Worm (Caenorhabditis elegans) whole organism, young adult: ENCODE measurements around the gene phat-8.

Experiments used
- B0019.2 ChIP-seq: fragments of 200-800 bp; sonication (Bioruptor generic); conservative IDR thresholded peaks from 2 replicates; pipeline ENCODE4 v1.3.6; 2022; ENCODE audit warnings: missing genetic modification reagents, missing genetic modification characterization, missing compliant biosample characterization
- B0035.1 ChIP-seq: sonication (generic microtip); optimal IDR thresholded peaks from 2 replicates; lab custom pipeline; 2016; ENCODE audit warnings: missing genetic modification characterization, mild to moderate bottlenecking, missing compliant biosample characterization, missing genotype, missing genetic modification reagents
- B0261.1 ChIP-seq: sonication (generic microtip); optimal IDR thresholded peaks from 2 replicates; lab custom pipeline; 2016; ENCODE audit warnings: mild to moderate bottlenecking, missing genetic modification characterization, moderate library complexity, missing compliant biosample characterization
- F22D6.2 ChIP-seq: sonication (generic microtip); optimal IDR thresholded peaks from 2 replicates; lab custom pipeline; 2016; ENCODE audit warnings: mild to moderate bottlenecking, missing genetic modification characterization, missing compliant biosample characterization
- F23B12.7 ChIP-seq: sonication (generic microtip); optimal IDR thresholded peaks from 2 replicates; lab custom pipeline; 2017; ENCODE audit warnings: missing genetic modification characterization, mild to moderate bottlenecking, missing compliant biosample characterization, antibody characterized with exemption, moderate library complexity; ENCODE audit not compliant: insufficient read depth
- F33H1.4 ChIP-seq: fragments of 200-800 bp; sonication (Bioruptor generic); IDR thresholded peaks from 2 replicates; pipeline ENCODE4 v1.3.6; 2022; ENCODE audit warnings: missing genetic modification reagents, missing genetic modification characterization, missing compliant biosample characterization
- F39B2.1 ChIP-seq: fragments of 200-800 bp; sonication (Bioruptor generic); IDR thresholded peaks from 2 replicates; pipeline ENCODE4 v1.3.6; 2022; ENCODE audit warnings: missing genetic modification reagents, missing genetic modification characterization, missing compliant biosample characterization
- Y53G8AR.9 ChIP-seq: fragments of 200-800 bp; sonication (Bioruptor generic); conservative IDR thresholded peaks from 2 replicates; pipeline ENCODE4 v1.3.6; 2022; ENCODE audit warnings: missing genetic modification reagents, missing genetic modification characterization, missing compliant biosample characterization
- Y56A3A.18 ChIP-seq: fragments of 200-800 bp; sonication (Bioruptor generic); IDR thresholded peaks from 2 replicates; pipeline ENCODE4 v1.3.6; 2022; ENCODE audit warnings: missing genetic modification reagents, missing genetic modification characterization, missing compliant biosample characterization
- Y67H2A.10 ChIP-seq: fragments of 200-800 bp; sonication (Bioruptor generic); conservative IDR thresholded peaks from 2 replicates; pipeline ENCODE4 v1.3.6; 2022; ENCODE audit warnings: missing genetic modification reagents, missing genetic modification characterization, missing compliant biosample characterization
- Y95B8A.8 ChIP-seq: fragments of 200-800 bp; sonication (Bioruptor generic); IDR thresholded peaks from 2 replicates; pipeline ENCODE4 v1.3.6; 2022; ENCODE audit warnings: missing genetic modification reagents, missing genetic modification characterization, missing compliant biosample characterization
- ama-1 ChIP-seq, 3 experiments: fragments of 150-350 bp in 1 of 3; sonication (generic microtip) in 2 of 3; optimal IDR thresholded peaks; 2 replicates each; lab custom pipeline; 2014 to 2018; ENCODE audit warnings: missing biosample characterization in 2 of 3, missing genetic modification characterization in 2 of 3, missing genetic modification reagents in 2 of 3
- attf-3 ChIP-seq: fragments of 200-800 bp; sonication (Bioruptor generic); conservative IDR thresholded peaks from 2 replicates; pipeline ENCODE4 v1.3.6; 2022; ENCODE audit warnings: missing genetic modification reagents, missing genetic modification characterization, missing compliant biosample characterization
- dox-1 ChIP-seq: fragments of 200-800 bp; sonication (Bioruptor generic); IDR thresholded peaks from 2 replicates; pipeline ENCODE4 v1.3.6; 2022; ENCODE audit warnings: missing genetic modification reagents, missing genetic modification characterization, missing compliant biosample characterization
- dpff-1 ChIP-seq: sonication (generic microtip); optimal IDR thresholded peaks from 2 replicates; lab custom pipeline; 2017; ENCODE audit warnings: mild to moderate bottlenecking, missing genetic modification characterization, missing compliant biosample characterization
- lag-1 ChIP-seq: fragments of 200-800 bp; sonication (Bioruptor generic); IDR thresholded peaks from 2 replicates; pipeline ENCODE4 v1.3.6; 2022; ENCODE audit warnings: missing genetic modification reagents, missing genetic modification characterization, missing compliant biosample characterization
- let-607 ChIP-seq, 2 experiments: fragments of 200-800 bp in 1 of 2; sonication (Bioruptor generic) in 1 of 2; sonication (generic microtip) in 1 of 2; optimal IDR thresholded peaks; 2 replicates each; lab custom pipeline; 2016 to 2018; ENCODE audit warnings: mild to moderate bottlenecking in 2 of 2, missing compliant biosample characterization in 2 of 2, missing genetic modification characterization in 2 of 2, moderate library complexity in 2 of 2, missing genotype in 1 of 2
- lin-35 ChIP-seq, 3 experiments: fragments of 150-350 bp in 2 of 3; sonication (generic microtip) in 1 of 3; optimal IDR thresholded peaks; 2 replicates each; lab custom pipeline; 2014 to 2018; ENCODE audit warnings: missing biosample characterization in 3 of 3, missing genetic modification characterization in 3 of 3, missing genetic modification reagents in 3 of 3
- lin-54 ChIP-seq: fragments of 200-800 bp; sonication (Bioruptor generic); optimal IDR thresholded peaks from 2 replicates; lab custom pipeline; 2018; ENCODE audit warnings: mild to moderate bottlenecking, missing genetic modification characterization, missing compliant biosample characterization
- lsl-1 ChIP-seq: fragments of 200-800 bp; sonication (Bioruptor generic); optimal IDR thresholded peaks from 2 replicates; lab custom pipeline; 2018; ENCODE audit warnings: mild to moderate bottlenecking, missing genetic modification characterization, moderate library complexity, missing compliant biosample characterization
- madf-3 ChIP-seq: fragments of 200-800 bp; sonication (Bioruptor generic); IDR thresholded peaks from 2 replicates; pipeline ENCODE4 v1.3.6; 2022; ENCODE audit warnings: missing genetic modification reagents, missing genetic modification characterization, missing compliant biosample characterization
- madf-6 ChIP-seq: fragments of 200-800 bp; sonication (Bioruptor generic); IDR thresholded peaks from 2 replicates; pipeline ENCODE4 v1.3.6; 2022; ENCODE audit warnings: missing genetic modification reagents, missing genetic modification characterization, missing compliant biosample characterization
- nfyb-1 ChIP-seq: fragments of 200-800 bp; sonication (Bioruptor generic); IDR thresholded peaks from 2 replicates; pipeline ENCODE4 v1.3.6; 2022; ENCODE audit warnings: missing genetic modification reagents, missing genetic modification characterization, missing compliant biosample characterization
- nhr-80 ChIP-seq: sonication (generic microtip); optimal IDR thresholded peaks from 2 replicates; lab custom pipeline; 2016; ENCODE audit warnings: missing genetic modification characterization, missing compliant biosample characterization
- nhr-90 ChIP-seq: sonication (generic microtip); optimal IDR thresholded peaks from 2 replicates; lab custom pipeline; 2016; ENCODE audit warnings: missing genotype, mild to moderate bottlenecking, missing genetic modification characterization, missing compliant biosample characterization
- rec-8 ChIP-seq, 2 experiments: sonication (generic microtip); optimal IDR thresholded peaks; 2 replicates each; lab custom pipeline; 2016; ENCODE audit warnings: mild to moderate bottlenecking in 2 of 2, missing genetic modification characterization in 2 of 2, missing genetic modification reagents in 2 of 2, missing genotype in 2 of 2, missing biosample characterization in 1 of 2, missing compliant biosample characterization in 1 of 2, moderate library complexity in 1 of 2
- tbx-9 ChIP-seq: sonication (generic microtip); optimal IDR thresholded peaks from 2 replicates; lab custom pipeline; 2016; ENCODE audit warnings: borderline replicate concordance, missing genetic modification characterization, inconsistent platforms, missing compliant biosample characterization
- xnd-1 ChIP-seq: sonication (generic microtip); optimal IDR thresholded peaks from 2 replicates; lab custom pipeline; 2016; ENCODE audit warnings: missing genotype, missing genetic modification reagents, missing genetic modification characterization, missing compliant biosample characterization
- zfh-2 ChIP-seq: fragments of 200-800 bp; sonication (Bioruptor generic); conservative IDR thresholded peaks from 2 replicates; pipeline ENCODE4 v1.3.6; 2022; ENCODE audit warnings: missing genetic modification reagents, missing genetic modification characterization, missing compliant biosample characterization
- ztf-26 ChIP-seq: sonication (generic microtip); optimal IDR thresholded peaks from 2 replicates; lab custom pipeline; 2017; ENCODE audit warnings: missing genetic modification characterization, missing compliant biosample characterization
- ztf-28 ChIP-seq: fragments of 200-800 bp; sonication (Bioruptor generic); IDR thresholded peaks from 2 replicates; pipeline ENCODE4 v1.3.6; 2022; ENCODE audit warnings: missing genetic modification reagents, missing genetic modification characterization, missing compliant biosample characterization
- ztf-3 ChIP-seq: fragments of 200-800 bp; sonication (Bioruptor generic); optimal IDR thresholded peaks from 2 replicates; lab custom pipeline; 2018; ENCODE audit warnings: mild to moderate bottlenecking, missing genetic modification characterization, missing compliant biosample characterization

Gene phat-8

ce11 chrII:12460602-12461453, 10.8 kb upstream of the phat-8 start, which contains the start of gene tag-280:
Gene tag-280, plus strand, starts transcription at chrII:12460652.
- peak; percentile 75 for TF ChIP-seq lsl-1 (GFP tag; lab: Kevin White, UChicago)
- no peak for TF ChIP-seq dox-1 (GFP tag; lab: Robert Waterston, UW)
- peak; percentile 36 for TF ChIP-seq xnd-1
- peak; percentile 66 for TF ChIP-seq F33H1.4
- TF ChIP-seq madf-6: peak; percentile 61; the same call in 1 of the 2 replicates

ce11 chrII:12462244-12462643, 9.4 kb upstream of the phat-8 start, which contains the start of gene F15A4.2:
Gene F15A4.2, plus strand, starts transcription at chrII:12462544.
- TF ChIP-seq dpff-1 (no peak), rec-8 (tag; optimal IDR thresholded peaks at IDR 0.05; lab: Kevin White, UChicago) (no peak), let-607 (tag; optimal IDR thresholded peaks at IDR 0.05; lab: Kevin White, UChicago) (no peak), ztf-26 (tag; lab: Kevin White, UChicago) (no peak), F23B12.7 (tag; lab: Kevin White, UChicago) (no peak), ztf-28 (GFP tag; lab: Robert Waterston, UW) (no peak)
- TF ChIP-seq, all 124 proteins: peak for 0

- TF ChIP-seq tbx-9 (tag; lab: Kevin White, UChicago) (no peak), nfyb-1 (GFP tag; lab: Robert Waterston, UW) (no peak), B0261.1 (tag; lab: Kevin White, UChicago) (no peak), lsl-1 (GFP tag; lab: Kevin White, UChicago) (no peak), nhr-90 (tag; lab: Kevin White, UChicago) (no peak), lin-54 (GFP tag; lab: Kevin White, UChicago) (no peak), lag-1 (GFP tag; lab: Robert Waterston, UW) (no peak), F22D6.2 (tag; lab: Kevin White, UChicago) (no peak), B0035.1 (no peak), ama-1 (optimal IDR thresholded peaks at IDR 0.05; lab: Kevin White, UChicago) (no peak), ama-1 (GFP tag; optimal IDR thresholded peaks at IDR 0.05; lab: Kevin White, UChicago) (no peak), madf-6 (no peak)
- TF ChIP-seq, all 124 proteins: peak for 0
These were observed 6.0 kb upstream of the phat-8 start, which contains the start of gene sre-37 for ce11 chrII:12465557-12465956. Gene sre-37, plus strand, starts transcription at chrII:12465857.

- TF ChIP-seq nfyb-1 (GFP tag; lab: Robert Waterston, UW) (no peak), attf-3 (GFP tag; lab: Robert Waterston, UW) (no peak), madf-3 (no peak), tbx-9 (tag; lab: Kevin White, UChicago) (no peak), Y56A3A.18 (GFP tag; lab: Robert Waterston, UW) (no peak)
These were observed 4.6 kb upstream of the phat-8 start, which contains the start of gene srg-16 for ce11 chrII:12467047-12467446. Gene srg-16, plus strand, starts transcription at chrII:12467133.

ce11 chrII:12473406-12473805, 1.8 kb downstream of the phat-8 start, which contains the start of gene srg-17:
Gene srg-17, plus strand, starts transcription at chrII:12473706.
- TF ChIP-seq F39B2.1 (GFP tag; lab: Robert Waterston, UW): no peak
- TF ChIP-seq Y95B8A.8: no peak
- no peak for TF ChIP-seq Y67H2A.10
- TF ChIP-seq B0019.2 (GFP tag; lab: Robert Waterston, UW): no peak
- TF ChIP-seq Y53G8AR.9 (GFP tag; lab: Robert Waterston, UW): no peak
- TF ChIP-seq zfh-2 (GFP tag; lab: Robert Waterston, UW): no peak
- TF ChIP-seq ztf-3: no peak
- no peak for TF ChIP-seq lin-35 (GFP tag; optimal IDR thresholded peaks at IDR 0.05; lab: Kevin White, UChicago)
- TF ChIP-seq xnd-1: no peak
- TF ChIP-seq tbx-9 (tag; lab: Kevin White, UChicago): no peak
- no peak for TF ChIP-seq nhr-80 (tag; lab: Kevin White, UChicago)
